Fruit fly (Drosophila melanogaster): ENCODE data around the gene jp.

Gene jp

DNA sequence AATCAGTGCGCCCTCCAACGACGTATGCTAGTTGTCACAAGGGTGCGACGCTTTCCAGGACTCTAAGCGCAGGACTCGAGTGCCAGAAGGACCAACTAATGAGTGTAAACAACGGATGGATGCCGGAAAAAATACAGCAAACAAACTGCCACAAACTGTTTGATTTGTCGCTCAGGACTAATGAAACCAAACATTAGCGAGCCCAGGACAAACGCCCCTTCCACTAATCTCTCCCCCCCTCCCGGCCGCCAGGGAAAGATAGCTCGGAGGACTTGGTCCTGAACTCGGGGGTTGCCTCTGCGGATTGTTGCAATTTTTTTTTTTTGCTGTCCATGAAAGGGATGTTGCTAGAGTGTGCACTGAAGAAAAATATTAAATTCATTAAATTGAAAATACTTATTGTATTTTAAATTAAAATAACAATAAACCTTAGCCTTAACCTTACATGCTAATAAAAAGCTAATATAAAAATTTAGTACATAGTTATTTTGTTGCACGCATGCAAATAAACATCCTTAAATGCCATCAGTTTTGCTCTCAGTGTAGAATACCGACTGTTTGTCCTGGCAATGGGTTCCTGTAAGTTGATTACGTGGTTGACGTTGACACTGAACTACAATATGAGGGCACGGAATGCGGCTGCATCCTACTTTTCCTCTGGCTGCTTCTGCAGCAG, 28.2 kb upstream of the jp start (continued):
- TF ChIP-seq CG3407 (GFP tag; optimal IDR thresholded peaks at IDR 0.05) = no peak
- no peak for TF ChIP-seq CG7372 (GFP tag; IDR thresholded peaks at IDR 0.05)
- TF ChIP-seq tna (GFP tag; IDR thresholded peaks at IDR 0.05; ENCODE audit: partially characterized antibody) = no peak
- TF ChIP-seq hkb (optimal IDR thresholded peaks at IDR 0.05) = no peak
- peak; percentile 37; the same call in 1 of the 2 replicates for TF ChIP-seq hkb (GFP tag; IDR thresholded peaks at IDR 0.05)
- TF ChIP-seq CG3838 (GFP tag; optimal IDR thresholded peaks at IDR 0.05) = no peak
- peak; percentile 67 for TF ChIP-seq CG11504 (tag; optimal IDR thresholded peaks at IDR 0.05)
- no peak for TF ChIP-seq lmd (GFP tag; IDR thresholded peaks at IDR 0.05)
- TF ChIP-seq sisA (GFP tag; IDR thresholded peaks at IDR 0.05) = peak; percentile 50
- no peak for TF ChIP-seq Opbp (GFP tag; IDR thresholded peaks at IDR 0.05; ENCODE audit: partially characterized antibody)
- TF ChIP-seq CG15696 (tag; optimal IDR thresholded peaks at IDR 0.05) = peak; percentile 73
- no peak for TF ChIP-seq CG16813 (GFP tag; IDR thresholded peaks at IDR 0.05; ENCODE audit: partially characterized antibody)
- TF ChIP-seq CG10654 (GFP tag; optimal IDR thresholded peaks at IDR 0.05) = no peak
- TF ChIP-seq jing (GFP tag; optimal IDR thresholded peaks at IDR 0.05) = no peak
- no peak for TF ChIP-seq CG17912 (GFP tag; optimal IDR thresholded peaks at IDR 0.05)
- TF ChIP-seq br (optimal IDR thresholded peaks at IDR 0.05) = no peak
- no peak for TF ChIP-seq btn (GFP tag; optimal IDR thresholded peaks at IDR 0.05)
- TF ChIP-seq Atf-2 (GFP tag; optimal IDR thresholded peaks at IDR 0.05) = no peak
- peak; percentile 48; the same call in 1 of the 2 replicates for TF ChIP-seq sim (GFP tag; IDR thresholded peaks at IDR 0.05)
- peak; percentile 43; the same call in 1 of the 2 replicates for TF ChIP-seq CG8765 (GFP tag; IDR thresholded peaks at IDR 0.05)
- no peak for TF ChIP-seq Doc3 (GFP tag; IDR thresholded peaks at IDR 0.05; ENCODE audit: partially characterized antibody)
- no peak for TF ChIP-seq yki (optimal IDR thresholded peaks at IDR 0.05)
- TF ChIP-seq CG12236 (GFP tag; optimal IDR thresholded peaks at IDR 0.05) = no peak
- TF ChIP-seq CG9797 (GFP tag; optimal IDR thresholded peaks at IDR 0.05) = no peak
- TF ChIP-seq CG11085 (GFP tag; IDR thresholded peaks at IDR 0.05) = no peak
- no peak for TF ChIP-seq CG5180 (GFP tag; optimal IDR thresholded peaks at IDR 0.05)
- no peak for TF ChIP-seq rib (GFP tag; IDR thresholded peaks at IDR 0.05)
- TF ChIP-seq wdn (GFP tag; IDR thresholded peaks at IDR 0.05) = no peak
- TF ChIP-seq otp (GFP tag; IDR thresholded peaks at IDR 0.05) = 0 out of 3 replicates have a peak, but pooled peaks have one; percentile 12
- peak; percentile 73 for TF ChIP-seq CG4404 (GFP tag; IDR thresholded peaks at IDR 0.05)
- TF ChIP-seq CG15514 (GFP tag; optimal IDR thresholded peaks at IDR 0.05) = no peak
- peak in 1 of 2 experiments; percentile 78 for TF ChIP-seq bsh (GFP tag; optimal IDR thresholded peaks at IDR 0.05)
- TF ChIP-seq sd (tag; optimal IDR thresholded peaks at IDR 0.05) = no peak
- no peak for TF ChIP-seq stc (GFP tag; IDR thresholded peaks at IDR 0.05)
- peak; percentile 39 for TF ChIP-seq CG16815 (GFP tag; optimal IDR thresholded peaks at IDR 0.05)
- TF ChIP-seq bowl (GFP tag; IDR thresholded peaks at IDR 0.05) = no peak
- no peak for TF ChIP-seq CG14441 (GFP tag; IDR thresholded peaks at IDR 0.05)
- TF ChIP-seq grau (tag; optimal IDR thresholded peaks at IDR 0.05) = peak; percentile 46
- TF ChIP-seq YL-1 (GFP tag; optimal IDR thresholded peaks at IDR 0.05) = no peak
- TF ChIP-seq usp (GFP tag; optimal IDR thresholded peaks at IDR 0.05) = no peak
- no peak for TF ChIP-seq ftz-f1 (GFP tag; optimal IDR thresholded peaks at IDR 0.05)
- no peak for TF ChIP-seq CHES-1-like (GFP tag; optimal IDR thresholded peaks at IDR 0.05)
- 0 out of 3 replicates have a peak, but pooled peaks have one; percentile 35 for TF ChIP-seq ci (GFP tag; IDR thresholded peaks at IDR 0.05)
- TF ChIP-seq run (tag; optimal IDR thresholded peaks at IDR 0.05) = no peak
- no peak for TF ChIP-seq CG15011 (GFP tag; optimal IDR thresholded peaks at IDR 0.05)
- TF ChIP-seq slou (GFP tag; optimal IDR thresholded peaks at IDR 0.05) = no peak
- no peak for TF ChIP-seq sc (optimal IDR thresholded peaks at IDR 0.05)
- peak; percentile 15 for TF ChIP-seq sc (GFP tag; optimal IDR thresholded peaks at IDR 0.05)
- TF ChIP-seq Xrp1 (GFP tag; IDR thresholded peaks at IDR 0.05) = peak; percentile 84
- TF ChIP-seq prd (optimal IDR thresholded peaks at IDR 0.05) = no peak
- peak; percentile 79; the same call in 2 of the 3 replicates for TF ChIP-seq prd (GFP tag; IDR thresholded peaks at IDR 0.05)
- TF ChIP-seq ssp (GFP tag; IDR thresholded peaks at IDR 0.05) = peak; percentile 33; the same call in 1 of the 2 replicates

Measured in whole organism, embryonic.